Worm (Caenorhabditis elegans) whole organism, L4 larva: ENCODE data around the gene C33D3.3.

Experiments
- R02D3.7 ChIP-seq: fragments of 150-350 bp; sonication (generic microtip); optimal IDR thresholded peaks from 3 replicates; lab custom pipeline; 2014; ENCODE audit warnings: missing biosample characterization, missing genetic modification characterization
- egl-27 ChIP-seq: sonication (generic microtip); optimal IDR thresholded peaks from 3 replicates; lab custom pipeline; 2017; ENCODE audit warnings: missing biosample characterization, missing genetic modification reagents, missing genetic modification characterization
- mdt-29 ChIP-seq: fragments of 200-800 bp; sonication (Bioruptor generic); IDR thresholded peaks from 2 replicates; pipeline ENCODE4 v1.3.6; 2022; ENCODE audit warnings: missing genetic modification reagents, missing genetic modification characterization, missing compliant biosample characterization

DNA sequence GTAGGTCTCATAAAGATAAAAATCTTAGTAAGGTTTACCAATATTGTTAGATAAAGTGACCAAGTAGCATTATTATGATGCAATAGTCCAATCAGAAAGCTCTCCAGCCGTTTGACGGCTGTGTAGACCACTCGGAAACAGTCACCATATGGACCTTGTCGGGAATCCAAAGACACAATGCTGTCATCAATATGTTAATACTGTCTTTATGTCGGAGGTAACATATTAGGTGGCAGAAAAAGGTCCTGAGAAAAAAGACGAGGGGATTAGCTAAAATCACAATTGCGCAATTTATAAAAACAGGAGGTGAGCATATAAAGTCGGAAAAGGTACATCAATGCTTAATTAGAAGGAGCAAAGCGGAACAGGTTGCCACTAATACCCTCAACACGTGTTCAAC, 22.8 kb downstream of the C33D3.3 start:
- no peak for TF ChIP-seq mdt-29 (GFP tag; lab: Robert Waterston, UW)
- no peak for TF ChIP-seq R02D3.7 (tag; lab: Kevin White, UChicago)
- TF ChIP-seq egl-27 (tag; lab: Kevin White, UChicago) = no peak
